Worm (Caenorhabditis elegans): ENCODE measurements around the gene exos-2.

exos-2 gene

DNA sequence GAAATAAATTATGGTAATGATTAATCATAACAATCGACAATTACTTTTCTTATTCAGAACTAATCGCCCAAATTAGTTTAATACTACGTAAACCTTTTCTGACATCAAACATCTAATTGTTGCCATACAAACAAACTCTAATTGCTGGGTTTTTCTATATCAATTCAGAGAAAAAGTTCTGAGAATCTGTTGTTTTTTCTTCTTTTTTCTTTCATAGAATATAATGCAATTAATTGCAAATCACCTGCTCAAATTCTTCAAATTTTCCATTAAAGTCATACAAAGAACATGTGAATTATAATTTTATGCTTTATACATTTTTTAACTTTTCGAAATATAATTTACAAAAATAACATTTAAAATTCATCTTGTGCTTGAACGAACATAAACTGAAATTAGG, 11.9 kb upstream of the exos-2 start:
- no peak for TF ChIP-seq mdl-1 (tag; optimal IDR thresholded peaks at IDR 0.05)
- no peak for TF ChIP-seq nhr-23 (tag; optimal IDR thresholded peaks at IDR 0.05)
- no peak for TF ChIP-seq Y55F3AM.14 (GFP tag; optimal IDR thresholded peaks at IDR 0.05)
- no peak for TF ChIP-seq skn-1 (tag; optimal IDR thresholded peaks at IDR 0.05)

DNA sequence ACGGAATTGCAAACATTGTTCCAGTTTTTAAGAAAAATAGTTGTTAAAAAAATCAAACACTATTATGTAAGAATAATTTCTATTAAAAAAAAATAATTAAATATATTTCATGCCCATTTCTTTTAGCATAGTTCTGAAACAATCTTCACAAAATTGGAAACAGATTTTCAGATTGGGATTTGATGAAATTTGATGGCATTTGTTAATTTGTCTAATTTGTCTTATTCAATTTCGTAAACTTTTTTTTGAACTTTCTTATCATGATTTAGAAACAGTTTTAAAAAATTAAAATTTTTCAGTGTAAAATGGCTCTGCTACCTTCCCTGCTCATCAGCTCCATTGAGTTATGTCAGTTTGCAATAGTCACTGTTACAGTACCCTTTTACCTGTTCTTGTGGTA, 10.4 kb upstream of the exos-2 start, which contains the start of gene srv-13:
Gene srv-13, plus strand, starts transcription at position 301 of the 400 bp plus-strand sequence.
- TF ChIP-seq egl-27 (tag; optimal IDR thresholded peaks at IDR 0.05) (no peak), skn-1 (tag; optimal IDR thresholded peaks at IDR 0.05) (no peak), unc-55 (GFP tag; optimal IDR thresholded peaks at IDR 0.05) (no peak), lsy-2 (tag; optimal IDR thresholded peaks at IDR 0.05) (no peak), sma-3 (GFP tag; optimal IDR thresholded peaks at IDR 0.05) (no peak), sma-9 (GFP tag; optimal IDR thresholded peaks at IDR 0.05) (no peak), sma-9 (tag; optimal IDR thresholded peaks at IDR 0.05) (no peak), lin-39 (tag; optimal IDR thresholded peaks at IDR 0.05) (no peak), elt-1 (tag; optimal IDR thresholded peaks at IDR 0.05) (no peak), alr-1 (tag; optimal IDR thresholded peaks at IDR 0.05) (no peak), ztf-4 (tag; optimal IDR thresholded peaks at IDR 0.05) (no peak), mbf-1 (tag; optimal IDR thresholded peaks at IDR 0.05) (no peak), sem-4 (tag; optimal IDR thresholded peaks at IDR 0.05) (no peak)

ce11 chrIV:6413482-6413881, 1.8 kb upstream of the exos-2 start, which contains the start of gene nlp-71:
TSS of gene nlp-71 (minus strand) at chrIV:6413582.
- TF ChIP-seq dmd-4 (tag; optimal IDR thresholded peaks at IDR 0.05) = no peak
- no peak for TF ChIP-seq crh-2 (tag; optimal IDR thresholded peaks at IDR 0.05)
- TF ChIP-seq R02D3.7 (tag; optimal IDR thresholded peaks at IDR 0.05) = no peak
- TF ChIP-seq ZK546.5 (tag; optimal IDR thresholded peaks at IDR 0.05) = no peak
- no peak for TF ChIP-seq unc-62 (GFP tag; optimal IDR thresholded peaks at IDR 0.05)
- TF ChIP-seq lin-11 (tag; optimal IDR thresholded peaks at IDR 0.05) = no peak
- no peak for TF ChIP-seq snpc-4 (tag; optimal IDR thresholded peaks at IDR 0.05)
- no peak for TF ChIP-seq blmp-1 (tag; optimal IDR thresholded peaks at IDR 0.05; ENCODE audit: insufficient read depth)
- TF ChIP-seq ztf-11 (tag; optimal IDR thresholded peaks at IDR 0.05) = no peak
- TF ChIP-seq nhr-21 (tag; optimal IDR thresholded peaks at IDR 0.05) = no peak
- no peak for TF ChIP-seq nhr-25 (tag; optimal IDR thresholded peaks at IDR 0.05)
- no peak for TF ChIP-seq lin-13 (GFP tag; optimal IDR thresholded peaks at IDR 0.05)
- no peak for TF ChIP-seq zag-1 (tag; optimal IDR thresholded peaks at IDR 0.05)
- TF ChIP-seq unc-39 (tag; optimal IDR thresholded peaks at IDR 0.05) = no peak
- TF ChIP-seq F13H6.1 (tag; optimal IDR thresholded peaks at IDR 0.05) = no peak
- no peak for TF ChIP-seq nhr-129 (tag; optimal IDR thresholded peaks at IDR 0.05)

- no peak for TF ChIP-seq nhr-10 (tag; optimal IDR thresholded peaks at IDR 0.05)
- no peak for TF ChIP-seq sem-4 (tag; optimal IDR thresholded peaks at IDR 0.05)
- TF ChIP-seq unc-39 (tag; optimal IDR thresholded peaks at IDR 0.05) = no peak
- TF ChIP-seq ama-1 (optimal IDR thresholded peaks at IDR 0.05) = no peak
- no peak for TF ChIP-seq Y55F3AM.14 (GFP tag; optimal IDR thresholded peaks at IDR 0.05)
- no peak for TF ChIP-seq nhr-12 (tag; optimal IDR thresholded peaks at IDR 0.05)
- no peak for TF ChIP-seq zag-1 (tag; optimal IDR thresholded peaks at IDR 0.05)
Measured at ce11 chrIV:6416553-6416952, 1.3 kb downstream of the exos-2 start, which contains the start of gene Y73B6BL.22. TSS of gene Y73B6BL.22 (minus strand) at chrIV:6416653.

- TF ChIP-seq nhr-21 (tag; optimal IDR thresholded peaks at IDR 0.05) = no peak
- TF ChIP-seq elt-3 (tag; optimal IDR thresholded peaks at IDR 0.05) = no peak
- TF ChIP-seq zag-1 (tag; optimal IDR thresholded peaks at IDR 0.05) = no peak
- no peak for TF ChIP-seq lsy-2 (tag; optimal IDR thresholded peaks at IDR 0.05)
- no peak for TF ChIP-seq mdl-1 (tag; optimal IDR thresholded peaks at IDR 0.05)
- no peak for TF ChIP-seq ceh-82 (tag; optimal IDR thresholded peaks at IDR 0.05)
- no peak for TF ChIP-seq unc-39 (tag; optimal IDR thresholded peaks at IDR 0.05)
- no peak for TF ChIP-seq aly-2 (tag; optimal IDR thresholded peaks at IDR 0.05)
- no peak for TF ChIP-seq lin-11 (tag; optimal IDR thresholded peaks at IDR 0.05)
- TF ChIP-seq ztf-4 (tag; optimal IDR thresholded peaks at IDR 0.05) = no peak
- no peak for TF ChIP-seq sma-9 (GFP tag; optimal IDR thresholded peaks at IDR 0.05)
- TF ChIP-seq sma-9 (tag; optimal IDR thresholded peaks at IDR 0.05) = no peak
- no peak for TF ChIP-seq crh-2 (tag; optimal IDR thresholded peaks at IDR 0.05)
- TF ChIP-seq nhr-10 (tag; optimal IDR thresholded peaks at IDR 0.05) = no peak
- no peak for TF ChIP-seq C34F6.9 (tag; optimal IDR thresholded peaks at IDR 0.05)
Measured at ce11 chrIV:6417612-6418011, 2.3 kb downstream of the exos-2 start.
